ENCODE assay signal across 1 fruit fly cellular context in the genomic region with DNA sequence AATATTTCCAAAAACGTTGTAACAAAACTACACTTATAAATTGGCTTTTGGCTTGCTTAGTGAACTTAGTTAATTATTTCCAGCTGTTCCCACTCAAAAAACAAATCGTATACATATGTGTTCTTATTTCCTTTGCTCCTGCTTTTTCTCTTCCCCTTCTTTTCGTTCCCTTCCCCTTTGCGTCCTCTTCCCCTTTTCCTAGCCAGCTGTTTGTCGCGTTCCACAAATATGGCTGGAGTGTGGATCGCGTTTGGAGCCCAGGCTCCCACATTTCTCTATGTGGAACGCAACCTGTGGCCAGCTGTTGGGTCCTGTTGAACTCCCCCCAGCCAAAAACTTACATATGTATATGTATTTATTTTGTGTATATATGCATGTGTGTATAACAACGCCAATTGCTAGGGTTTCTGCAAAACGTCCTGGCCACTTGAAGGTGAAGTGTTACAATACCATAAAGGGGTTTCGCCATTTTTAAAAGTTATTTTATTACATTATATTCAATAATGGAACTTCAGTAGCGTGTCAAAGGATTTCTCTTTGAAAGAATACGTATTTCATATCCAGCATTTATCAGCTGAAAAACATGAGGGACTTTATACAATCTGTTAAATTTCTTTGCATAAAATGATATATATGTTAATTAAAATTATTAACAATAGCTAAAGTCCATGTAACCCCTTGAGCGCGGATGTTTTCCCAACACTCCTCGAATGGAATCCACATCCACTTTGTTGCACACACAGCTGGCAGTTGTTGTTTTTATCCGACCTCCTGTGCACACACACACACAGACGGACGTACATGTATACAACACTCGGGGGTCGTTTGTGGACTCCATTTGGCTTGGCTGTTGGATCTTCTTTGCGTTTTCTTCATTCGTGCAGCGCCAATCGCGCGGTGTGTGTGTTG.
TF ChIP-seq lines count a peak whose summit lies in the region.

No protein-coding gene starts in this region.

TF ChIP-seq in whole organism, embryonic, 481 proteins besides CTCF, POLR2A, EP300 and RAD21 (continued from another document):
- peak in 1 of 2 experiments; percentile 74 for TF ChIP-seq crp (GFP tag; optimal IDR thresholded peaks at IDR 0.05; lab: Kevin White, UChicago)
- TF ChIP-seq tna (GFP tag; IDR thresholded peaks at IDR 0.05; lab: Robert Waterston, UW; ENCODE audit: partially characterized antibody) = 0 out of 2 replicates have a peak, but pooled peaks have one; percentile 8
- peak; percentile 32 for TF ChIP-seq kah (GFP tag; optimal IDR thresholded peaks at IDR 0.05; lab: Kevin White, UChicago)
- TF ChIP-seq gem (tag; optimal IDR thresholded peaks at IDR 0.05; lab: Kevin White, UChicago) = peak; percentile 46
- TF ChIP-seq sens (GFP tag; lab: Kevin White, UChicago) = peak; percentile 62
- peak; percentile 16 for TF ChIP-seq CG15514 (GFP tag; optimal IDR thresholded peaks at IDR 0.05; lab: Kevin White, UChicago)
- peak; percentile 10 for TF ChIP-seq caup (GFP tag; optimal IDR thresholded peaks at IDR 0.05; lab: Kevin White, UChicago; ENCODE audit: severe bottlenecking)
- no peak for TF ChIP-seq CrebB (tag; optimal IDR thresholded peaks at IDR 0.05; lab: Kevin White, UChicago)
- peak; percentile 14 for TF ChIP-seq CG11504 (tag; optimal IDR thresholded peaks at IDR 0.05; lab: Kevin White, UChicago)
- peak; percentile 74; the same call in 1 of the 2 replicates for TF ChIP-seq CG32767 (GFP tag; IDR thresholded peaks at IDR 0.05; lab: Robert Waterston, UW)
- no peak for TF ChIP-seq Mrtf (GFP tag; IDR thresholded peaks at IDR 0.05; lab: Robert Waterston, UW)
- peak; percentile 26 for TF ChIP-seq CoRest (tag; optimal IDR thresholded peaks at IDR 0.05; lab: Kevin White, UChicago)
- peak; percentile 43 for TF ChIP-seq scrt (GFP tag; optimal IDR thresholded peaks at IDR 0.05; lab: Kevin White, UChicago)
- TF ChIP-seq bbx (GFP tag; IDR thresholded peaks at IDR 0.05; lab: Robert Waterston, UW; ENCODE audit: partially characterized antibody) = 0 out of 2 replicates have a peak, but pooled peaks have one; percentile 32
TF ChIP-seq in whole organism, embryonic: peak in this region for 61.
